Worm (Caenorhabditis elegans) whole organism, L2 larva: ENCODE results near the gene gldi-4.

Source experiments
- C34F6.9 ChIP-seq: fragments of 150-350 bp; optimal IDR thresholded peaks from 2 replicates; lab custom pipeline; 2014; ENCODE audit warnings: missing biosample characterization, missing genetic modification characterization
- F13H6.1 ChIP-seq: sonication (generic microtip); optimal IDR thresholded peaks from 2 replicates; lab custom pipeline; 2016; ENCODE audit warnings: missing genetic modification characterization, missing compliant biosample characterization
- R02D3.7 ChIP-seq: fragments of 150-350 bp; optimal IDR thresholded peaks from 2 replicates; lab custom pipeline; 2014; ENCODE audit warnings: missing biosample characterization, missing genetic modification characterization
- Y55F3AM.14 ChIP-seq: fragments of 200-800 bp; sonication (Bioruptor generic); optimal IDR thresholded peaks from 2 replicates; lab custom pipeline; 2018; ENCODE audit warnings: mild to moderate bottlenecking, missing genetic modification characterization, missing compliant biosample characterization
- aly-2 ChIP-seq: fragments of 150-350 bp; optimal IDR thresholded peaks from 2 replicates; lab custom pipeline; 2014; ENCODE audit warnings: missing biosample characterization, missing genetic modification characterization
- ama-1 ChIP-seq: fragments of 150-350 bp; optimal IDR thresholded peaks from 2 replicates; lab custom pipeline; 2018; ENCODE audit warnings: inconsistent platforms
- blmp-1 ChIP-seq: sonication (generic microtip); optimal IDR thresholded peaks from 2 replicates; lab custom pipeline; 2017; ENCODE audit warnings: missing genetic modification characterization, mild to moderate bottlenecking, missing compliant biosample characterization, antibody characterized with exemption, moderate library complexity; ENCODE audit not compliant: insufficient read depth
- ceh-16 ChIP-seq: fragments of 150-350 bp; optimal IDR thresholded peaks from 2 replicates; lab custom pipeline; 2014; ENCODE audit warnings: missing biosample characterization, missing genetic modification characterization
- crh-2 ChIP-seq: sonication (generic microtip); optimal IDR thresholded peaks from 2 replicates; lab custom pipeline; 2017; ENCODE audit warnings: missing biosample characterization, missing genetic modification characterization
- dmd-4 ChIP-seq: sonication (generic microtip); optimal IDR thresholded peaks from 2 replicates; lab custom pipeline; 2017; ENCODE audit warnings: missing biosample characterization, missing genetic modification characterization
- egl-27 ChIP-seq: sonication (generic microtip); optimal IDR thresholded peaks from 3 replicates; lab custom pipeline; 2017; ENCODE audit warnings: missing biosample characterization, missing genetic modification reagents, missing genetic modification characterization
- elt-1 ChIP-seq: fragments of 150-350 bp; optimal IDR thresholded peaks from 2 replicates; lab custom pipeline; 2014; ENCODE audit warnings: missing biosample characterization, missing genetic modification characterization
- elt-3 ChIP-seq: sonication (generic microtip); optimal IDR thresholded peaks from 2 replicates; lab custom pipeline; 2017; ENCODE audit warnings: missing biosample characterization, missing genetic modification characterization
- gmeb-1 ChIP-seq: fragments of 150-350 bp; optimal IDR thresholded peaks from 2 replicates; lab custom pipeline; 2014; ENCODE audit warnings: missing biosample characterization, missing genetic modification characterization
- lin-11 ChIP-seq: fragments of 150-350 bp; sonication (generic microtip); optimal IDR thresholded peaks from 2 replicates; lab custom pipeline; 2014; ENCODE audit warnings: missing biosample characterization, missing genetic modification characterization, inconsistent platforms, mixed read lengths
- lsy-2 ChIP-seq, 2 experiments: fragments of 150-350 bp in 1 of 2; sonication (generic microtip) in 1 of 2; optimal IDR thresholded peaks; 2 replicates each; lab custom pipeline; 2014 to 2017; ENCODE audit warnings: missing biosample characterization in 2 of 2, missing genetic modification characterization in 2 of 2
- mab-5 ChIP-seq: fragments of 150-350 bp; optimal IDR thresholded peaks from 2 replicates; lab custom pipeline; 2014; ENCODE audit warnings: missing biosample characterization, missing genetic modification characterization
- mbf-1 ChIP-seq: sonication (generic microtip); optimal IDR thresholded peaks from 2 replicates; lab custom pipeline; 2017; ENCODE audit warnings: missing biosample characterization, missing genetic modification characterization
- mdl-1 ChIP-seq, 2 experiments: fragments of 150-350 bp in 1 of 2; sonication (generic microtip) in 1 of 2; optimal IDR thresholded peaks; 2 replicates each; lab custom pipeline; 2017; ENCODE audit warnings: missing biosample characterization in 2 of 2, missing genetic modification characterization in 2 of 2
- nhr-10 ChIP-seq: sonication (generic microtip); optimal IDR thresholded peaks from 2 replicates; lab custom pipeline; 2017; ENCODE audit warnings: missing biosample characterization, missing genetic modification characterization
- nhr-11 ChIP-seq: fragments of 150-350 bp; optimal IDR thresholded peaks from 2 replicates; lab custom pipeline; 2014; ENCODE audit warnings: missing biosample characterization, missing genetic modification characterization
- nhr-129 ChIP-seq: fragments of 150-350 bp; optimal IDR thresholded peaks from 2 replicates; lab custom pipeline; 2014; ENCODE audit warnings: missing biosample characterization, missing genetic modification characterization
- nhr-21 ChIP-seq: fragments of 150-350 bp; optimal IDR thresholded peaks from 2 replicates; lab custom pipeline; 2014; ENCODE audit warnings: missing biosample characterization, missing genetic modification characterization
- nhr-237 ChIP-seq: fragments of 150-350 bp; optimal IDR thresholded peaks from 2 replicates; lab custom pipeline; 2014; ENCODE audit warnings: missing biosample characterization, missing genetic modification characterization
- nhr-25 ChIP-seq: fragments of 150-350 bp; sonication (generic microtip); optimal IDR thresholded peaks from 3 replicates; lab custom pipeline; 2014; ENCODE audit warnings: missing biosample characterization, missing genetic modification characterization
- nhr-6 ChIP-seq: fragments of 150-350 bp; optimal IDR thresholded peaks from 2 replicates; lab custom pipeline; 2014; ENCODE audit warnings: missing biosample characterization, missing genetic modification characterization
- nhr-77 ChIP-seq: fragments of 150-350 bp; optimal IDR thresholded peaks from 2 replicates; lab custom pipeline; 2014; ENCODE audit warnings: missing biosample characterization, missing genetic modification characterization
- peb-1 ChIP-seq: fragments of 150-350 bp; optimal IDR thresholded peaks from 2 replicates; lab custom pipeline; 2014; ENCODE audit warnings: missing biosample characterization, missing genetic modification characterization
- sem-4 ChIP-seq: fragments of 150-350 bp; optimal IDR thresholded peaks from 2 replicates; lab custom pipeline; 2014; ENCODE audit warnings: missing biosample characterization, missing genetic modification reagents, missing genetic modification characterization
- skn-1 ChIP-seq: sonication (generic microtip); optimal IDR thresholded peaks from 2 replicates; lab custom pipeline; 2017; ENCODE audit warnings: missing biosample characterization, missing genetic modification characterization
- sma-3 ChIP-seq: sonication (generic microtip); optimal IDR thresholded peaks from 2 replicates; lab custom pipeline; 2016; ENCODE audit warnings: missing genetic modification reagents, missing genetic modification characterization, missing compliant biosample characterization
- sma-9 ChIP-seq, 2 experiments: fragments of 150-350 bp in 1 of 2; sonication (generic microtip) in 1 of 2; optimal IDR thresholded peaks; 2 replicates each; lab custom pipeline; 2014 to 2016; ENCODE audit warnings: missing genetic modification characterization in 2 of 2, mild to moderate bottlenecking in 1 of 2, missing biosample characterization in 1 of 2, missing compliant biosample characterization in 1 of 2, missing genetic modification reagents in 1 of 2, moderate library complexity in 1 of 2
- unc-39 ChIP-seq: fragments of 150-350 bp; optimal IDR thresholded peaks from 2 replicates; lab custom pipeline; 2014; ENCODE audit warnings: missing biosample characterization, missing genetic modification characterization
- unc-62 ChIP-seq: fragments of 150-350 bp; optimal IDR thresholded peaks from 2 replicates; lab custom pipeline; 2014; ENCODE audit warnings: missing biosample characterization, missing genetic modification reagents, missing genetic modification characterization
- zag-1 ChIP-seq: fragments of 150-350 bp; optimal IDR thresholded peaks from 2 replicates; lab custom pipeline; 2014; ENCODE audit warnings: missing biosample characterization, missing genetic modification characterization
- ztf-1 ChIP-seq: fragments of 200-800 bp; sonication (Bioruptor generic); conservative IDR thresholded peaks from 2 replicates; pipeline ENCODE4 v1.3.6; 2022; ENCODE audit warnings: missing genetic modification characterization, missing compliant biosample characterization
- ztf-4 ChIP-seq: fragments of 150-350 bp; optimal IDR thresholded peaks from 2 replicates; lab custom pipeline; 2014; ENCODE audit warnings: missing biosample characterization, missing genetic modification characterization

Gene gldi-4

DNA sequence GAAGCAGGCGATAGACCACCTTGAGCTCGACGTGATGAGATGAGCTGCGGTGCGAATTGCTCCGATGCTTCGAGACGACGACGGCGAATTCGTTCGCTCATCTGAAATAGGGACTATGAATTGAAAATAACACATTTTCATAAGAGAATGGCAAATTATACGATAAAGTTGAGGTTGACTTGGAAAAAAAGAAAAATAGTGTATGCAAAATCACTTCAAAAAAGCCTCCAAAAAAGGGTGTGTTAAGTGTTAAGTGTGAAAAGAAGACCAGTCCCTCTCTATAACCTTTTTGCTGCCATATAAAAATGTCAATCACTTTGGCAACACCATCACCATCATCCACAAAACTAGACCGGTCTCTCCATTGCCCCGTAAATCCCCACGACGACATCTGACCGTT, 30.6 kb upstream of the gldi-4 start, which contains the start of gene prkl-1:
TSS of gene prkl-1 (minus strand) at position 101 of the 400 bp plus-strand sequence.
- no peak for TF ChIP-seq mdl-1 (tag; optimal IDR thresholded peaks at IDR 0.05; lab: Kevin White, UChicago)
- TF ChIP-seq nhr-10 = no peak
- TF ChIP-seq nhr-77 (tag; lab: Kevin White, UChicago) = no peak
- no peak for TF ChIP-seq egl-27 (tag; lab: Kevin White, UChicago)
- TF ChIP-seq nhr-21 = no peak
- no peak for TF ChIP-seq sem-4 (tag; lab: Kevin White, UChicago)
- TF ChIP-seq ztf-1 (GFP tag; lab: Robert Waterston, UW) = no peak
- no peak for TF ChIP-seq R02D3.7 (tag; lab: Kevin White, UChicago)

ce11 chrIV:6991070-6991469, 26.4 kb upstream of the gldi-4 start:
- TF ChIP-seq crh-2 (tag; lab: Kevin White, UChicago) (no peak), nhr-237 (tag; lab: Kevin White, UChicago) (no peak), nhr-21 (no peak), peb-1 (no peak), nhr-25 (tag; lab: Kevin White, UChicago) (no peak), aly-2 (tag; lab: Kevin White, UChicago) (no peak), zag-1 (tag; lab: Kevin White, UChicago) (no peak), ztf-1 (GFP tag; lab: Robert Waterston, UW) (no peak), ceh-16 (tag; lab: Kevin White, UChicago) (no peak), nhr-10 (no peak), elt-1 (tag; lab: Kevin White, UChicago) (no peak), skn-1 (no peak), mab-5 (tag; lab: Kevin White, UChicago) (no peak), C34F6.9 (tag; lab: Kevin White, UChicago) (no peak), ama-1 (lab: Kevin White, UChicago) (no peak), ztf-4 (tag; lab: Kevin White, UChicago) (no peak), blmp-1 (tag; lab: Kevin White, UChicago) (no peak), nhr-11 (tag; lab: Kevin White, UChicago) (no peak), unc-39 (tag; lab: Kevin White, UChicago) (no peak)

DNA sequence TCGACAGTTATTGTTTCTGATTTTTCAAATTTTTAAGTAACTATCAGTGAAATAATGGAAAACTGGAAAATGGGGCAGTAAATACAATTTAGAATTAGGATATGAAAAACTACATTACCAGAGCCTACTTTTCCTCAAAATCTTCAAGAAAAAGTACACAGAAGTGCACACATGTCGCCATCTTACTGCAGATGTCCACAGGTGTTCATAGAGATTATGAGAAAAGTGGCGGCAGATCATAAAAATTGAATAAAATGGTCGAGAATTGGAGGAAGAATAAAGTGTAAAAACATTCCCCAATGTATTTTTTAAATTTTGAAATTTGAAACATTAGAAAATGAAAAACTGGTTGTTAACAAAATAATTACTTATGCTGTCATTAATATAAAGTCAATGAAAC, 19.5 kb upstream of the gldi-4 start:
- TF ChIP-seq sma-3 (GFP tag; lab: Kevin White, UChicago) (no peak), nhr-237 (tag; lab: Kevin White, UChicago) (no peak), sem-4 (tag; lab: Kevin White, UChicago) (no peak), lin-11 (no peak), F13H6.1 (tag; lab: Kevin White, UChicago) (no peak)

ce11 chrIV:6999206-6999605, 18.2 kb upstream of the gldi-4 start, which contains the start of gene C25A8.5:
Gene C25A8.5 (plus strand): TSS chrIV:6999506.
- TF ChIP-seq peb-1 (no peak), ama-1 (lab: Kevin White, UChicago) (no peak), lsy-2 (tag; optimal IDR thresholded peaks at IDR 0.05; lab: Kevin White, UChicago) (no peak), nhr-25 (tag; lab: Kevin White, UChicago) (no peak), nhr-21 (no peak), dmd-4 (no peak), elt-3 (tag; lab: Kevin White, UChicago) (no peak), gmeb-1 (tag; lab: Kevin White, UChicago) (no peak), aly-2 (tag; lab: Kevin White, UChicago) (no peak), Y55F3AM.14 (GFP tag; lab: Kevin White, UChicago) (no peak), mbf-1 (tag; lab: Kevin White, UChicago) (no peak)

DNA sequence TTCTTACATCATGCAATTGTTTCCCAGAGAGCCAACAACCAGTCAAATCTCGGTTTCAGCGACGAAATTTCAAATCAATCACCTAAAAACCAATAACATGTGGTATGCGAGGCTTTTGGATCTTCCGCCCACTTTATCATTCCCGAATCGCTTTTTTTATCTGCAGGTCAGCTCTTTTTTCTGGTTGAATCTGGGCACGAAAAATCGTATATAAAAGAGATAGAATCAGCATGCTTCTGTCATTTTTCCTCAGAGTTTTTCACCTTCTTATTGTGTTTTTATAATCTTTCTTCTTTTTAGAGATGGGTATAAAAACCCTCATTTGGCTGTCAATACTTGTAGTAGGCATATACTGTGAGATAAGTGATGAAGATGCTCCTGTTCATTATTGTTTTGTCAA, 14.1 kb upstream of the gldi-4 start, which contains the start of gene cht-3:
TSS of gene cht-3 (plus strand) at position 301 of the 400 bp plus-strand sequence.
- TF ChIP-seq nhr-6 (tag; lab: Kevin White, UChicago) (no peak), skn-1 (no peak), nhr-21 (no peak), F13H6.1 (tag; lab: Kevin White, UChicago) (no peak), nhr-129 (no peak), mdl-1 (tag; optimal IDR thresholded peaks at IDR 0.05; lab: Kevin White, UChicago) (no peak), mbf-1 (tag; lab: Kevin White, UChicago) (no peak), zag-1 (tag; lab: Kevin White, UChicago) (no peak), sma-9 (GFP tag; optimal IDR thresholded peaks at IDR 0.05; lab: Kevin White, UChicago) (no peak), sma-9 (tag; optimal IDR thresholded peaks at IDR 0.05; lab: Kevin White, UChicago) (no peak), mab-5 (tag; lab: Kevin White, UChicago) (no peak), egl-27 (tag; lab: Kevin White, UChicago) (no peak), sma-3 (GFP tag; lab: Kevin White, UChicago) (no peak), aly-2 (tag; lab: Kevin White, UChicago) (no peak), elt-3 (tag; lab: Kevin White, UChicago) (no peak), unc-62 (no peak), elt-1 (tag; lab: Kevin White, UChicago) (no peak)
